Worm (Caenorhabditis elegans): Measurements from ENCODE around the gene sdn-1.

- TF ChIP-seq pag-3 (tag; optimal IDR thresholded peaks at IDR 0.05; ENCODE audit: borderline replicate concordance) (no peak), C38D4.7 (GFP tag; optimal IDR thresholded peaks at IDR 0.05) (no peak), nhr-11 (tag; optimal IDR thresholded peaks at IDR 0.05) (no peak), unc-86 (tag; optimal IDR thresholded peaks at IDR 0.05) (no peak), nhr-232 (tag; optimal IDR thresholded peaks at IDR 0.05) (no peak), madf-2 (tag; optimal IDR thresholded peaks at IDR 0.05) (no peak), ceh-19 (GFP tag; optimal IDR thresholded peaks at IDR 0.05) (no peak), fkh-10 (GFP tag; optimal IDR thresholded peaks at IDR 0.05) (no peak), hlh-15 (tag; optimal IDR thresholded peaks at IDR 0.05) (no peak), hlh-13 (GFP tag; optimal IDR thresholded peaks at IDR 0.05) (no peak), tbx-2 (tag; optimal IDR thresholded peaks at IDR 0.05) (no peak), pha-4 (tag; optimal IDR thresholded peaks at IDR 0.05) (no peak), dmd-4 (tag; optimal IDR thresholded peaks at IDR 0.05; ENCODE audit: borderline replicate concordance) (no peak), ets-4 (tag; optimal IDR thresholded peaks at IDR 0.05) (no peak)
Observed at ce11 chrX:10612355-10612754, 19.2 kb upstream of the sdn-1 start.

Data from whole organism, late embryonic.